Worm (Caenorhabditis elegans): Measurements from ENCODE around the gene vnut-1.

ce11 chrII:14483813-14484212 is 5.8 kb upstream of the vnut-1 start:
- no peak for TF ChIP-seq ztf-11 (tag; optimal IDR thresholded peaks at IDR 0.05)
- no peak for TF ChIP-seq snpc-4 (tag; optimal IDR thresholded peaks at IDR 0.05)
- TF ChIP-seq blmp-1 (tag; optimal IDR thresholded peaks at IDR 0.05) = no peak
- TF ChIP-seq nhr-12 (tag; optimal IDR thresholded peaks at IDR 0.05) = no peak
- no peak for TF ChIP-seq unc-62 (GFP tag; optimal IDR thresholded peaks at IDR 0.05)
- TF ChIP-seq drap-1 (GFP tag; optimal IDR thresholded peaks at IDR 0.05) = no peak
- TF ChIP-seq elt-3 (tag; optimal IDR thresholded peaks at IDR 0.05) = no peak
- TF ChIP-seq mep-1 (tag; optimal IDR thresholded peaks at IDR 0.05) = no peak

All from whole organism, mixed stage, embryonic.